Worm (Caenorhabditis elegans) whole organism, L4/young adult: ENCODE data around the gene F26F4.2.

Source experiments
- W03F9.2 ChIP-seq: fragments of 150-350 bp; optimal IDR thresholded peaks from 2 replicates; lab custom pipeline; 2014; ENCODE audit warnings: missing biosample characterization, missing genetic modification characterization
- dao-5 ChIP-seq: sonication (generic microtip); optimal IDR thresholded peaks from 2 replicates; lab custom pipeline; 2016; ENCODE audit warnings: missing genotype, missing genetic modification characterization, moderate library complexity, missing compliant biosample characterization
- him-1 ChIP-seq: sonication (generic microtip); optimal IDR thresholded peaks from 2 replicates; lab custom pipeline; 2016; ENCODE audit warnings: missing genotype, missing genetic modification reagents, missing genetic modification characterization, missing compliant biosample characterization

DNA sequence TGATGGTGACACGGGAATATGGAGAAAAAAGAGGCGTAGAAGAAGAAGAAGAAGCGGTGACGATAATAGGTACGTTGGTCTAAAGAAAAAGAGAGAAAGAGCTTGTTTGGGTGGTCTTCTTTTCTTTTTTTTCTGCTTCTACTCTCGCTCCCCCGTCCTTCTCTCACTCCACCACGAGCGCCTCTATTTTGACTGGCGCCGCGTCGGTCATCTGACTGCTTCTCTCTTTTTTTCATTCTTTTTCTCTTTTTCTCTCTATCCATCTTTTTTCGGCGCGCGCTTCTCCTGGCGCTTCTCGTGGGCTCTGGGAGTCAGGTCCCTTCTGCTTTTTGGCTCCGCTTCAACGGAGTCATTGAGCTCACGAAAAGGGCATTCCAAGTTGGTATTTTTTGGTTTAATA lies 39.3 kb downstream of the F26F4.2 start:
- TF ChIP-seq W03F9.2 (tag; lab: Kevin White, UChicago) (no peak), him-1 (tag; lab: Kevin White, UChicago) (peak; percentile 27), dao-5 (no peak)
